Worm (Caenorhabditis elegans) whole organism, L4 larva: ENCODE data around the gene npr-21.

Experiments
- D1046.2 ChIP-seq: fragments of 200-800 bp; sonication (Bioruptor generic); IDR thresholded peaks from 2 replicates; pipeline ENCODE4 v1.3.6; 2022; ENCODE audit warnings: missing genetic modification characterization, missing compliant biosample characterization
- F37D6.2 ChIP-seq: sonication (generic microtip); optimal IDR thresholded peaks from 2 replicates; lab custom pipeline; 2016; ENCODE audit warnings: mild to moderate bottlenecking, missing genetic modification characterization, missing compliant biosample characterization
- F49E8.2 ChIP-seq: sonication (generic microtip); optimal IDR thresholded peaks from 2 replicates; lab custom pipeline; 2016; ENCODE audit warnings: missing compliant biosample characterization, mild to moderate bottlenecking, missing genetic modification characterization, borderline replicate concordance
- T26A8.4 ChIP-seq: fragments of 200-800 bp; sonication (Bioruptor generic); IDR thresholded peaks from 2 replicates; pipeline ENCODE4 v1.3.6; 2022; ENCODE audit warnings: missing genetic modification characterization, missing compliant biosample characterization
- ZK337.2 ChIP-seq: fragments of 200-800 bp; sonication (Bioruptor generic); IDR thresholded peaks from 2 replicates; pipeline ENCODE4 v1.3.6; 2022; ENCODE audit warnings: missing genetic modification reagents, missing genetic modification characterization, missing compliant biosample characterization
- aha-1 ChIP-seq: fragments of 150-350 bp; peaks from one replicate; lab custom pipeline; 2014; ENCODE audit warnings: missing biosample characterization, missing genetic modification characterization
- arid-1 ChIP-seq: fragments of 200-800 bp; sonication (Bioruptor generic); conservative IDR thresholded peaks from 2 replicates; pipeline ENCODE4 v1.3.6; 2022; ENCODE audit warnings: missing genetic modification reagents, missing genetic modification characterization, missing compliant biosample characterization
- attf-4 ChIP-seq: sonication (generic microtip); optimal IDR thresholded peaks from 3 replicates; lab custom pipeline; 2017; ENCODE audit warnings: missing biosample characterization, missing genetic modification characterization
- ceh-20 ChIP-seq: fragments of 200-800 bp; sonication (Bioruptor generic); IDR thresholded peaks from 2 replicates; pipeline ENCODE4 v1.3.6; 2022; ENCODE audit warnings: missing genetic modification reagents, missing genetic modification characterization, missing compliant biosample characterization
- ceh-82 ChIP-seq: sonication (generic microtip); optimal IDR thresholded peaks from 2 replicates; lab custom pipeline; 2017; ENCODE audit warnings: missing biosample characterization, missing genetic modification characterization
- daf-16 ChIP-seq, 3 experiments: sonication (generic microtip); optimal IDR thresholded peaks; 2 replicates each; lab custom pipeline; 2016 to 2017; ENCODE audit warnings: missing genetic modification characterization in 3 of 3, missing genetic modification reagents in 3 of 3, mild to moderate bottlenecking in 2 of 3, missing compliant biosample characterization in 2 of 3, missing biosample characterization in 1 of 3, moderate library complexity in 1 of 3
- daf-19 ChIP-seq: fragments of 200-800 bp; sonication (Bioruptor generic); conservative IDR thresholded peaks from 2 replicates; pipeline ENCODE4 v1.3.6; 2022; ENCODE audit warnings: missing genetic modification characterization, missing compliant biosample characterization
- dmd-6 ChIP-seq: fragments of 200-800 bp; sonication (Bioruptor generic); IDR thresholded peaks from 2 replicates; pipeline ENCODE4 v1.3.6; 2022; ENCODE audit warnings: missing genetic modification reagents, missing genetic modification characterization, missing compliant biosample characterization
- dmd-9 ChIP-seq: fragments of 200-800 bp; sonication (Bioruptor generic); IDR thresholded peaks from 2 replicates; pipeline ENCODE4 v1.3.6; 2022; ENCODE audit warnings: missing genetic modification reagents, missing genetic modification characterization, missing compliant biosample characterization
- dve-1 ChIP-seq: sonication (generic microtip); optimal IDR thresholded peaks from 2 replicates; lab custom pipeline; 2017; ENCODE audit warnings: antibody characterized with exemption, mild to moderate bottlenecking, missing genetic modification characterization, missing compliant biosample characterization; ENCODE audit not compliant: insufficient read depth
- hlh-11 ChIP-seq: fragments of 200-800 bp; sonication (Bioruptor generic); optimal IDR thresholded peaks from 2 replicates; lab custom pipeline; 2018; ENCODE audit warnings: mild to moderate bottlenecking, missing genetic modification characterization, missing compliant biosample characterization
- hlh-30 ChIP-seq: sonication (generic microtip); optimal IDR thresholded peaks from 2 replicates; lab custom pipeline; 2017; ENCODE audit warnings: antibody characterized with exemption, mild to moderate bottlenecking, missing genetic modification characterization, missing compliant biosample characterization; ENCODE audit not compliant: insufficient read depth
- lin-1 ChIP-seq: fragments of 200-800 bp; sonication (Bioruptor generic); IDR thresholded peaks from 2 replicates; pipeline ENCODE4 v1.3.6; 2022; ENCODE audit warnings: missing genetic modification reagents, missing genetic modification characterization, missing compliant biosample characterization
- lin-15B ChIP-seq: fragments of 150-350 bp; sonication (generic microtip); optimal IDR thresholded peaks from 3 replicates; lab custom pipeline; 2014; ENCODE audit warnings: missing biosample characterization, missing genetic modification characterization
- lin-29 ChIP-seq: fragments of 200-800 bp; sonication (Bioruptor generic); IDR thresholded peaks from 2 replicates; pipeline ENCODE4 v1.3.6; 2022; ENCODE audit warnings: missing genetic modification reagents, missing genetic modification characterization, missing compliant biosample characterization
- lin-38 ChIP-seq: fragments of 200-800 bp; sonication (Bioruptor generic); IDR thresholded peaks from 2 replicates; pipeline ENCODE4 v1.3.6; 2022; ENCODE audit warnings: missing genetic modification reagents, missing genetic modification characterization, missing compliant biosample characterization
- madf-9 ChIP-seq: fragments of 200-800 bp; sonication (Bioruptor generic); conservative IDR thresholded peaks from 2 replicates; pipeline ENCODE4 v1.3.6; 2022; ENCODE audit warnings: missing genetic modification reagents, missing genetic modification characterization, missing compliant biosample characterization
- mdl-1 ChIP-seq, 2 experiments: fragments of 150-350 bp in 1 of 2; sonication (generic microtip) in 1 of 2; optimal IDR thresholded peaks; 2 replicates each; lab custom pipeline; 2014 to 2017; ENCODE audit warnings: missing biosample characterization in 2 of 2, missing genetic modification characterization in 2 of 2
- mdt-29 ChIP-seq: fragments of 200-800 bp; sonication (Bioruptor generic); IDR thresholded peaks from 2 replicates; pipeline ENCODE4 v1.3.6; 2022; ENCODE audit warnings: missing genetic modification reagents, missing genetic modification characterization, missing compliant biosample characterization
- mep-1 ChIP-seq: fragments of 150-350 bp; sonication (generic microtip); optimal IDR thresholded peaks from 3 replicates; lab custom pipeline; 2014; ENCODE audit warnings: missing biosample characterization, missing genetic modification characterization
- mxl-3 ChIP-seq: fragments of 200-800 bp; sonication (Bioruptor generic); optimal IDR thresholded peaks from 2 replicates; lab custom pipeline; 2018; ENCODE audit warnings: mild to moderate bottlenecking, missing genetic modification characterization, missing compliant biosample characterization
- nhr-11 ChIP-seq: fragments of 150-350 bp; optimal IDR thresholded peaks from 2 replicates; lab custom pipeline; 2014; ENCODE audit warnings: missing biosample characterization, missing genetic modification characterization
- nhr-28 ChIP-seq: fragments of 150-350 bp; optimal IDR thresholded peaks from 2 replicates; lab custom pipeline; 2014; ENCODE audit warnings: missing biosample characterization, missing genetic modification characterization
- nhr-41 ChIP-seq: fragments of 200-800 bp; sonication (Bioruptor generic); IDR thresholded peaks from 2 replicates; pipeline ENCODE4 v1.3.6; 2022; ENCODE audit warnings: missing genetic modification reagents, missing genetic modification characterization, missing compliant biosample characterization
- nhr-77 ChIP-seq: fragments of 150-350 bp; optimal IDR thresholded peaks from 2 replicates; lab custom pipeline; 2014; ENCODE audit warnings: missing biosample characterization, missing genetic modification characterization
- pha-4 ChIP-seq, 2 experiments: fragments of 150-350 bp in 1 of 2; fragments of 200-800 bp in 1 of 2; sonication (Bioruptor generic) in 1 of 2; IDR thresholded peaks in 1 of 2; optimal IDR thresholded peaks in 1 of 2; 2 replicates each; pipeline versions ENCODE4 v1.3.6 to Lab custom; 2014 to 2022; ENCODE audit warnings: missing genetic modification characterization in 2 of 2, missing genetic modification reagents in 2 of 2, missing biosample characterization in 1 of 2, missing compliant biosample characterization in 1 of 2
- php-3 ChIP-seq: fragments of 200-800 bp; sonication (Bioruptor generic); IDR thresholded peaks from 2 replicates; pipeline ENCODE4 v1.3.6; 2022; ENCODE audit warnings: missing genetic modification reagents, missing genetic modification characterization, missing compliant biosample characterization
- pqm-1 ChIP-seq: sonication (generic microtip); optimal IDR thresholded peaks from 2 replicates; lab custom pipeline; 2017; ENCODE audit warnings: missing biosample characterization, missing genetic modification characterization
- set-16 ChIP-seq: fragments of 200-800 bp; sonication (Bioruptor generic); IDR thresholded peaks from 2 replicates; pipeline ENCODE4 v1.3.6; 2022; ENCODE audit warnings: missing genetic modification reagents, missing genetic modification characterization, missing compliant biosample characterization
- snpc-1.2 ChIP-seq: fragments of 200-800 bp; sonication (Bioruptor generic); IDR thresholded peaks from 2 replicates; pipeline ENCODE4 v1.3.6; 2022; ENCODE audit warnings: missing genetic modification reagents, missing genetic modification characterization, missing compliant biosample characterization
- snpc-4 ChIP-seq: fragments of 150-350 bp; optimal IDR thresholded peaks from 2 replicates; lab custom pipeline; 2014; ENCODE audit warnings: missing biosample characterization, missing genetic modification characterization
- spr-1 ChIP-seq: sonication (generic microtip); optimal IDR thresholded peaks from 2 replicates; lab custom pipeline; 2016; ENCODE audit warnings: mild to moderate bottlenecking, missing genetic modification characterization, missing compliant biosample characterization
- unc-62 ChIP-seq, 3 experiments: fragments of 150-350 bp in 1 of 3; sonication (generic microtip); optimal IDR thresholded peaks in 2 of 3; peaks in 1 of 3; 1 replicate in 1 of 3; 2 replicates in 2 of 3; lab custom pipeline; 2014 to 2017; ENCODE audit warnings: missing biosample characterization in 3 of 3, missing genetic modification characterization in 3 of 3, missing genetic modification reagents in 3 of 3, missing genotype in 1 of 3
- zfp-3 ChIP-seq: fragments of 200-800 bp; sonication (Bioruptor generic); conservative IDR thresholded peaks from 2 replicates; pipeline ENCODE4 v1.3.6; 2022; ENCODE audit warnings: missing genetic modification reagents, missing genetic modification characterization, missing compliant biosample characterization
- zip-11 ChIP-seq: fragments of 200-800 bp; sonication (Bioruptor generic); IDR thresholded peaks from 2 replicates; pipeline ENCODE4 v1.3.6; 2022; ENCODE audit warnings: missing genetic modification characterization, missing compliant biosample characterization

npr-21 gene

ce11 chrX:17157868-17158267, at the start of gene npr-21:
npr-21 (minus strand) TSS chrX:17157968.
- no peak for TF ChIP-seq daf-16 (GFP tag; optimal IDR thresholded peaks at IDR 0.05; lab: Kevin White, UChicago)
- no peak for TF ChIP-seq daf-16 (tag; optimal IDR thresholded peaks at IDR 0.05; lab: Kevin White, UChicago)
- no peak for TF ChIP-seq spr-1 (tag; lab: Kevin White, UChicago)
- TF ChIP-seq attf-4 (tag; lab: Kevin White, UChicago) = no peak
- no peak for TF ChIP-seq ceh-82 (tag; lab: Kevin White, UChicago)
- TF ChIP-seq, all 104 proteins: peak for 0

- TF ChIP-seq nhr-28 (tag; lab: Kevin White, UChicago) = peak; percentile 26
- no peak for TF ChIP-seq set-16 (GFP tag; lab: Robert Waterston, UW)
- TF ChIP-seq daf-16 (GFP tag; optimal IDR thresholded peaks at IDR 0.05; lab: Kevin White, UChicago) = no peak
- TF ChIP-seq daf-16 (tag; optimal IDR thresholded peaks at IDR 0.05; lab: Kevin White, UChicago) = peak; percentile 95
- TF ChIP-seq lin-15B (tag; lab: Kevin White, UChicago) = no peak
- peak; percentile 60 for TF ChIP-seq pqm-1
- TF ChIP-seq F37D6.2 = no peak
- TF ChIP-seq dmd-6 (GFP tag; lab: Robert Waterston, UW) = peak; percentile 51
- TF ChIP-seq hlh-11 (tag; lab: Kevin White, UChicago) = peak; percentile 29
- no peak for TF ChIP-seq php-3 (GFP tag; lab: Robert Waterston, UW)
- TF ChIP-seq ZK337.2 (GFP tag; lab: Robert Waterston, UW) = no peak
- TF ChIP-seq pha-4 (GFP tag; IDR thresholded peaks at IDR 0.05; lab: Robert Waterston, UW) = no peak
- no peak for TF ChIP-seq pha-4 (tag; optimal IDR thresholded peaks at IDR 0.05; lab: Kevin White, UChicago)
- no peak for TF ChIP-seq mep-1
- TF ChIP-seq dve-1 (tag; lab: Kevin White, UChicago) = peak; percentile 21
These were observed 48.1 kb upstream of the npr-21 start for ce11 chrX:17205853-17206252.

ce11 chrX:17203399-17203798, 45.6 kb upstream of the npr-21 start:
- TF ChIP-seq nhr-41 = no peak
- TF ChIP-seq unc-62 (GFP tag; optimal IDR thresholded peaks at IDR 0.05 in 1 of 2; lab: Kevin White, UChicago) = peak in 1 of 2 experiments; percentile 94
- no peak for TF ChIP-seq unc-62 (tag; optimal IDR thresholded peaks at IDR 0.05; lab: Kevin White, UChicago)
- no peak for TF ChIP-seq dmd-9

ce11 chrX:17197824-17198223, 40.1 kb upstream of the npr-21 start:
- TF ChIP-seq hlh-30 = peak; percentile 34
- no peak for TF ChIP-seq lin-29 (GFP tag; lab: Robert Waterston, UW)
- no peak for TF ChIP-seq daf-19 (GFP tag; lab: Robert Waterston, UW)
- peak; percentile 56 for TF ChIP-seq aha-1 (tag; lab: Kevin White, UChicago)
- TF ChIP-seq ceh-20 (GFP tag; lab: Robert Waterston, UW) = no peak
- peak; percentile 88 for TF ChIP-seq dmd-6 (GFP tag; lab: Robert Waterston, UW)
- no peak for TF ChIP-seq zip-11 (GFP tag; lab: Robert Waterston, UW)
- no peak for TF ChIP-seq madf-9 (GFP tag; lab: Robert Waterston, UW)
- peak; percentile 18 for TF ChIP-seq mep-1
- peak; percentile 89 for TF ChIP-seq hlh-11 (tag; lab: Kevin White, UChicago)
- 0 out of 2 replicates have a peak, but pooled peaks have one; percentile 11 for TF ChIP-seq T26A8.4 (GFP tag; lab: Robert Waterston, UW)
- TF ChIP-seq snpc-1.2 (GFP tag; lab: Robert Waterston, UW) = no peak
- no peak for TF ChIP-seq lin-1 (GFP tag; lab: Robert Waterston, UW)
- TF ChIP-seq D1046.2 = no peak
- peak; percentile 68 for TF ChIP-seq nhr-28 (tag; lab: Kevin White, UChicago)
- TF ChIP-seq pqm-1 = peak; percentile 21
- peak; percentile 0 for TF ChIP-seq nhr-77 (tag; lab: Kevin White, UChicago)
- TF ChIP-seq arid-1 (GFP tag; lab: Robert Waterston, UW) = 0 out of 2 replicates have a peak, but pooled peaks have one; percentile 8
- TF ChIP-seq zfp-3 = no peak
- no peak for TF ChIP-seq mdt-29 (GFP tag; lab: Robert Waterston, UW)
- no peak for TF ChIP-seq lin-38 (GFP tag; lab: Robert Waterston, UW)
- peak; percentile 57 for TF ChIP-seq dve-1 (tag; lab: Kevin White, UChicago)
- TF ChIP-seq daf-16 (GFP tag; optimal IDR thresholded peaks at IDR 0.05; lab: Kevin White, UChicago) = no peak
- TF ChIP-seq daf-16 (tag; optimal IDR thresholded peaks at IDR 0.05; lab: Kevin White, UChicago) = peak; percentile 68
- peak in 1 of 2 experiments; percentile 37 for TF ChIP-seq mdl-1 (tag; optimal IDR thresholded peaks at IDR 0.05; lab: Kevin White, UChicago)
- TF ChIP-seq snpc-4 = no peak
- peak; percentile 73 for TF ChIP-seq mxl-3 (GFP tag; lab: Kevin White, UChicago)
- TF ChIP-seq F49E8.2 (tag; lab: Kevin White, UChicago) = no peak
- no peak for TF ChIP-seq nhr-11 (tag; lab: Kevin White, UChicago)
